Worm (Caenorhabditis elegans): Measurements from ENCODE around the gene mff-1.

mff-1 gene

DNA sequence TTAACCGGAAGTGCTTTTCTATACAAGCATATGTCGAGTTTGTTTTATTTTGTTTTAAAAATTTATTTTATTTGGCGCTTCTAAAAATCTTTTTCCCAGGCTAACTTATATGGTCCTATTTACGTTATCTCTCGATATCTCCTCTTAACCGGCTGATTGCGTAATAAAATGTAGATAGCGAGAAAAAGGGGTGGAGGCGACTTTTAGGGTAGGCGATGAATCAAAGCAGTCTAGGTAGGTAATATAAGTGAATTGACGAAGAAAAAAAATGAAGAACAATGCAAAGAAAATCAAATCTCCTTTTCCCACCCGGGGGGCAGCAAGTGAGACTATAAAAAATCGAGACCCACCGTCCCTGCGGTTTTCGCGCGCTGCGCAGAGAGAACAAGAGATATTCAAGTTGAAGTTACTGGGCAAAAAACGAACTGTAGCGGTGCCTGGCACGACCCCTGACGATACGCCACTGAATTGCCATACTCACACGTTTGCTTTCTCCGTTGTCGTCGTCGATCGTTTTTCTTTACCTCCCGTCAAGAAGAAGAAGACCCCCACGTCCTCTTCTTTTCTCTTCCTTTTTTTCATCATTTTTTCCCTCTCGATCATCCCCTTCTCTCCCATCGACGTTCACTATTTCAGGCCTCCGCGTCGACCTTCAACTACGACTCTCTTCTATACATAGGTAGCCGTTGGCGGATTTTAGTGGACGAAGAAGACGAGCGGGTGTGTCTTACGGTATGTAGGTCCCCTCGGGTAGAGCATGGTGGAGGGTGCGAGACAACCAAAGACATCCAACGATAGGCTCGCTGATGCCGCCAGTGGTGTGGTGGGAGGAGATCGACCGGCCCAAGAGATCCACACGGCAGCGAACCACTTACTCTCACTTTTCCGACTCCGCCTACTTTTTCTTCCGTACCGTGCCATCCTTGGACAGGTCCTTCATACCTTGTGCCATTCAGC, 21.1 kb upstream of the mff-1 start, which contains the start of gene nhr-25:
Gene nhr-25 (plus strand): TSS at position 637 of the 957 bp plus-strand sequence.
- TF ChIP-seq R02D3.7 (tag; optimal IDR thresholded peaks at IDR 0.05) = no peak
- peak; percentile 99 for TF ChIP-seq nhr-25 (tag; optimal IDR thresholded peaks at IDR 0.05)
- TF ChIP-seq nhr-76 (tag; optimal IDR thresholded peaks at IDR 0.05) = no peak
- peak; percentile 38 for TF ChIP-seq ama-1 (optimal IDR thresholded peaks at IDR 0.05)
- TF ChIP-seq sea-2 (GFP tag; optimal IDR thresholded peaks at IDR 0.05) = no peak
- TF ChIP-seq fkh-10 (GFP tag; optimal IDR thresholded peaks at IDR 0.05) = no peak
- TF ChIP-seq lsy-12 (tag; optimal IDR thresholded peaks at IDR 0.05) = peak; percentile 20
- TF ChIP-seq ceh-28 (tag; optimal IDR thresholded peaks at IDR 0.05) = no peak
- peak; percentile 41 for TF ChIP-seq nhr-43 (tag; optimal IDR thresholded peaks at IDR 0.05; ENCODE audit: poor library complexity, severe bottlenecking)
- TF ChIP-seq ceh-9 (tag; optimal IDR thresholded peaks at IDR 0.05) = no peak
- TF ChIP-seq nfya-1 (tag; optimal IDR thresholded peaks at IDR 0.05; ENCODE audit: insufficient read depth) = peak; percentile 29
- TF ChIP-seq nhr-23 (tag; optimal IDR thresholded peaks at IDR 0.05) = peak; percentile 18

DNA sequence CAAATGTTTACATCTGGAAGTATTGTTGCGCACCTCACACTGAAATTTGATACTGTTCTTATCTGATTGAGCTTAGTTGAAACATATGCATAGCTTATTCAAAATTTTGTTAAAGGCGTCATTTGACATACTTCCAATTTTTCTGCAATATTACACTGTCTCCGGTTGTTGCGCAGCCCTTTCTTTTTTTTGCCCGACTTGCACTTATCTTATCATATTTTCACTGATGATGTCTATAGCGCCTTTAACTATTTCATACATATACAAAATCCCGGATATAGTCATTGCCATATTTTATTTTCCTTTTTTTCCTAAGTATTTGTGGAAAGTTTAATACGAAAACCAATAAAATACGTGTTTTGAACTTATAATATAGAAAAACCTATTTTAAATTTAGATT, 19.7 kb upstream of the mff-1 start:
- TF ChIP-seq ama-1 (optimal IDR thresholded peaks at IDR 0.05) = no peak
- TF ChIP-seq nhr-11 (tag; optimal IDR thresholded peaks at IDR 0.05) = no peak
- no peak for TF ChIP-seq lin-15B (tag; optimal IDR thresholded peaks at IDR 0.05)
- no peak for TF ChIP-seq mml-1 (tag; optimal IDR thresholded peaks at IDR 0.05)
- no peak for TF ChIP-seq tbx-2 (tag; optimal IDR thresholded peaks at IDR 0.05)
- no peak for TF ChIP-seq nhr-77 (tag; optimal IDR thresholded peaks at IDR 0.05)
- TF ChIP-seq nhr-237 (tag; optimal IDR thresholded peaks at IDR 0.05) = no peak
- TF ChIP-seq elt-2 (tag; optimal IDR thresholded peaks at IDR 0.05) = no peak

DNA sequence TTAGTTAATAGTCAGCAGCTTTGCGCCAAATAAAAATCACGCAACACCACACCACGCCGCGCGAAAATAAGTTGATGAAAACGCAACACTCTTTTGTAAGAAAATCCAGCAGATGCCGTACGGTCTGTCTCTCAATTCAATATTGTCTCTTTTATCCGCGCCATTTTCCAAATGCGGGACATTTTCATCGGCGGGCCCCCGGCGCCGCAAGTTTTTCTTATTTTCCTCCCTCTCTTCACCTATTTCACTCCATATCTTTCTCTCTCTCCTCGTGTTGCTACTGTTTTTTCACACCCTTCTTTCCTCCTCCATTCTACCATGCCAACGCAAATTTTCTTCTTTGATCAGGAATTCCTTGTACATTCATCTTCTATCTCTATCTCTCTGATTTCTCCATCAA, 19.3 kb upstream of the mff-1 start:
- TF ChIP-seq nhr-25 (tag; optimal IDR thresholded peaks at IDR 0.05) (peak; percentile 33), lin-15B (tag; optimal IDR thresholded peaks at IDR 0.05) (no peak)

DNA sequence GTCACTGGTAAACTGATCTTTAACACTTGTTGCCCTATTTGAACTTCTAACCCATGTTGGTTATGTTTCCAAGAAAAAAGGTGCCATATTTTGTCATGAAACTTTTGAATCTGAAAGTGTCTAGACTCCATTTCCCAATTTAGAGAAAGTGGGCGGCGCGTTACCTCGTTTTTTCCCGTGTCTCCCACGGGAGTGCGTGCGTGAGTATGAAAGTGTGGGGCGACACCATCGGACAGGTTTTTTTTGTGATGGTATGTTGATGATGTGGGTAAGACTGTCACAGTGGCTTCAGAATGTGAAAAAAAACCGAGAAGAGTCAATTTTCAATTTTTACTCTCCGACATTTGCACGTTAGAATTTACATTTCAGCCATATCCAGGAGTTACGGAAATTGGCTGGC, 18.7 kb upstream of the mff-1 start:
- TF ChIP-seq unc-62 (GFP tag; optimal IDR thresholded peaks at IDR 0.05) = no peak
- TF ChIP-seq nfya-1 (tag; optimal IDR thresholded peaks at IDR 0.05; ENCODE audit: insufficient read depth) = no peak
- TF ChIP-seq elt-2 (tag; optimal IDR thresholded peaks at IDR 0.05) = no peak
- peak; percentile 67 for TF ChIP-seq nhr-25 (tag; optimal IDR thresholded peaks at IDR 0.05)
- TF ChIP-seq nhr-76 (tag; optimal IDR thresholded peaks at IDR 0.05) = no peak

- peak; percentile 93 for TF ChIP-seq nhr-25 (tag; optimal IDR thresholded peaks at IDR 0.05)
- TF ChIP-seq nhr-23 (tag; optimal IDR thresholded peaks at IDR 0.05) = peak; percentile 45
- no peak for TF ChIP-seq nhr-11 (tag; optimal IDR thresholded peaks at IDR 0.05)
- no peak for TF ChIP-seq nhr-237 (tag; optimal IDR thresholded peaks at IDR 0.05)
- TF ChIP-seq elt-1 (tag; optimal IDR thresholded peaks at IDR 0.05) = peak; percentile 87
- TF ChIP-seq R02D3.7 (tag; optimal IDR thresholded peaks at IDR 0.05) = no peak
- no peak for TF ChIP-seq nfya-1 (tag; optimal IDR thresholded peaks at IDR 0.05; ENCODE audit: insufficient read depth)
- TF ChIP-seq ztf-11 (tag; optimal IDR thresholded peaks at IDR 0.05) = no peak
- no peak for TF ChIP-seq ztf-4 (tag; optimal IDR thresholded peaks at IDR 0.05)
- no peak for TF ChIP-seq lin-39 (tag; optimal IDR thresholded peaks at IDR 0.05)
Measured at ce11 chrX:13004491-13005093, 17.6 kb upstream of the mff-1 start.

DNA sequence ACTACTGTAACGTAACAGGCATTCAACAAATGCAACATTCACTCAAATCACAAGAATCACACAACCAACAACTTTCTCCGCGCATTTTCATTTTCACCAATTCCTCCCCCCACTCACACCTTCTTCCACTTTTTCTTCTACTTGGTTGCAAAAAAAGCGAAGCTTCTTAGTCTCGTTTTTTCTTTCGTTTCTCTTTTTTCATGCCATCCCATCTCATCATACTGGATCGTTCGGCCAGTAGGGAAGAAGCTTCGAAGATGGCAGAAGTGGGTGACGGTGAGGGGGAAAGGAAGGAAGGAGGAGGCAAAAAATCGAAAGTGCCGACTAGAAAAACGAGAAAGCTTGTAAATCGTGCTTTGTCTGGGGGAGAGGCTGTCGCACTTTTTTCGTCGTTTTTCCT, 16.1 kb upstream of the mff-1 start:
- TF ChIP-seq nhr-25 (tag; optimal IDR thresholded peaks at IDR 0.05) = peak; percentile 92
- TF ChIP-seq pqm-1 (tag; optimal IDR thresholded peaks at IDR 0.05) = no peak
- TF ChIP-seq ztf-11 (tag; optimal IDR thresholded peaks at IDR 0.05) = no peak
- TF ChIP-seq nfya-1 (tag; optimal IDR thresholded peaks at IDR 0.05; ENCODE audit: insufficient read depth) = no peak

- peak; percentile 3 for TF ChIP-seq elt-1 (tag; optimal IDR thresholded peaks at IDR 0.05)
- no peak for TF ChIP-seq ztf-11 (tag; optimal IDR thresholded peaks at IDR 0.05)
Measured at ce11 chrX:13002322-13002721, 15.3 kb upstream of the mff-1 start.

All from whole organism, L3 larva.